Worm (Caenorhabditis elegans): ENCODE results near the gene K09H11.4.
"Not testable (repeated sequence)": the region's sequence is repeated elsewhere in the genome, so short reads cannot be mapped to it uniquely, and the experiment has no call there.

DNA sequence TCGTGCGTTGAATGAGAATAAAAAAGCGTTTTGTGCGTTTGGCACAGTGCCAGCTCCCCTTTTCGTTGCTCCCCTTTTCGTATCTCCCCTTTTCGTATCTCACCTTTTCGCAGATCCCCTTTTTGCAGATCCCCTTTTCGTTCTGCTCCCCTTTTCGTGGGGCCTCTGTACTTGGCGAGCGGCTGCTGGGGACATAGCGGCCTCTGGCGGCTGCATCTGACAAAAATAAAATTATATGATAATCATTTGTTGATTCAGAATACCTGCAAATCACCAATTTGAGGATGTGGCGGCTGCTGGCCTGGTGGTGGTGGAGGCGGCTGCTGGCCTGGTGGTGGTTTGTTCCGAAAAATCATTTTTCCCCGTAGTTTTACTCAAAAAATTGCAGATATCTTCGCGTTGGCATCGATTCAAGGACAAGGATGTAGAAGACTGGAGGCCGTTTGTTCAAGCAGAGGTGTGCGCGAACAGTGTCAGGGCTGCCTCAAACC is 28.9 kb upstream of the K09H11.4 start, which contains the start of gene K09H11.11:
- not testable (repeated sequence) for TF ChIP-seq lin-13 (GFP tag; optimal IDR thresholded peaks at IDR 0.05); nhr-237 (tag; optimal IDR thresholded peaks at IDR 0.05); gmeb-1 (tag; optimal IDR thresholded peaks at IDR 0.05); nhr-11 (tag; optimal IDR thresholded peaks at IDR 0.05); ceh-82 (tag; optimal IDR thresholded peaks at IDR 0.05); nhr-21 (tag; optimal IDR thresholded peaks at IDR 0.05); peb-1 (tag; optimal IDR thresholded peaks at IDR 0.05); lin-39 (tag; optimal IDR thresholded peaks at IDR 0.05); ztf-4 (tag; optimal IDR thresholded peaks at IDR 0.05)

All from whole organism, L2 larva.